Worm (Caenorhabditis elegans): ENCODE data around the gene ZK1307.9.
A peak's percentile ranks its signal among the peaks of the same experiment; 100 is the strongest.

ZK1307.9 gene

ce11 chrII:9646928-9647838, 2.1 kb upstream of the ZK1307.9 start, which contains the start of gene sqv-8:
Gene sqv-8 (plus strand): TSS chrII:9646978.
- TF ChIP-seq jun-1 (tag; optimal IDR thresholded peaks at IDR 0.05), result no peak
- TF ChIP-seq nhr-71 (tag; optimal IDR thresholded peaks at IDR 0.05), result peak; percentile 40
- no peak for TF ChIP-seq elt-2 (tag; optimal IDR thresholded peaks at IDR 0.05)
- TF ChIP-seq mep-1 (tag; optimal IDR thresholded peaks at IDR 0.05), result peak; percentile 7
- TF ChIP-seq efl-1 (optimal IDR thresholded peaks at IDR 0.05), result peak in 1 of 2 experiments; percentile 21
- TF ChIP-seq efl-1 (GFP tag; optimal IDR thresholded peaks at IDR 0.05 in 1 of 2), result peak; percentile 7 to 70
- TF ChIP-seq nhr-47 (tag; optimal IDR thresholded peaks at IDR 0.05), result peak; percentile 17
- no peak for TF ChIP-seq zip-4 (GFP tag; optimal IDR thresholded peaks at IDR 0.05)
- TF ChIP-seq mdl-1 (tag; optimal IDR thresholded peaks at IDR 0.05), result peak in 1 of 2 experiments; percentile 37
- peak; percentile 20 for TF ChIP-seq blmp-1 (tag; optimal IDR thresholded peaks at IDR 0.05)
- no peak for TF ChIP-seq swsn-7 (tag; optimal IDR thresholded peaks at IDR 0.05)
- TF ChIP-seq lin-14 (GFP tag; optimal IDR thresholded peaks at IDR 0.05), result peak; percentile 62
- TF ChIP-seq fkh-10 (GFP tag; optimal IDR thresholded peaks at IDR 0.05), result no peak
- TF ChIP-seq xbp-1 (tag; optimal IDR thresholded peaks at IDR 0.05), result peak; percentile 24
- no peak for TF ChIP-seq sptf-1 (tag; optimal IDR thresholded peaks at IDR 0.05)
- TF ChIP-seq dpl-1 (GFP tag; optimal IDR thresholded peaks at IDR 0.05), result peak in 1 of 3 experiments; percentile 25
- peak; percentile 51 for TF ChIP-seq snu-23 (GFP tag; optimal IDR thresholded peaks at IDR 0.05)
- TF ChIP-seq C34B4.2 (tag; optimal IDR thresholded peaks at IDR 0.05), result no peak
- TF ChIP-seq nhr-85 (tag), result peak; percentile 65
- peak in 1 of 2 experiments; percentile 14 for TF ChIP-seq lin-35 (GFP tag; optimal IDR thresholded peaks at IDR 0.05)
- peak; percentile 5 for TF ChIP-seq rnt-1 (tag; optimal IDR thresholded peaks at IDR 0.05)
- TF ChIP-seq nhr-20 (tag; optimal IDR thresholded peaks at IDR 0.05), result peak; percentile 39
- TF ChIP-seq ceh-88 (GFP tag; IDR thresholded peaks at IDR 0.05), result no peak
- TF ChIP-seq skn-1 (tag; optimal IDR thresholded peaks at IDR 0.05), result peak; percentile 33
- TF ChIP-seq ztf-4 (tag; optimal IDR thresholded peaks at IDR 0.05), result no peak
- TF ChIP-seq ceh-82 (tag; optimal IDR thresholded peaks at IDR 0.05), result peak in 1 of 3 experiments; percentile 6
- peak in 1 of 2 experiments; percentile 11 for TF ChIP-seq lsy-2 (tag; optimal IDR thresholded peaks at IDR 0.05)
- no peak for TF ChIP-seq isw-1 (GFP tag; IDR thresholded peaks at IDR 0.05)

- no peak for TF ChIP-seq C34B4.2 (tag; optimal IDR thresholded peaks at IDR 0.05)
- TF ChIP-seq ceh-63 (GFP tag; optimal IDR thresholded peaks at IDR 0.05), result no peak
- TF ChIP-seq vab-15 (tag; optimal IDR thresholded peaks at IDR 0.05), result no peak
- TF ChIP-seq ztf-11 (tag; optimal IDR thresholded peaks at IDR 0.05), result no peak
- no peak for TF ChIP-seq dsc-1 (tag; optimal IDR thresholded peaks at IDR 0.05)
- no peak for TF ChIP-seq nhr-90 (tag; optimal IDR thresholded peaks at IDR 0.05; ENCODE audit: poor library complexity)
- TF ChIP-seq tbx-2 (tag; optimal IDR thresholded peaks at IDR 0.05), result no peak
- no peak for TF ChIP-seq tlp-1 (tag; optimal IDR thresholded peaks at IDR 0.05)
- TF ChIP-seq ets-5 (GFP tag; IDR thresholded peaks at IDR 0.05), result no peak
- no peak for TF ChIP-seq nhr-76 (tag; optimal IDR thresholded peaks at IDR 0.05)
- no peak for TF ChIP-seq snpc-4 (tag; optimal IDR thresholded peaks at IDR 0.05)
- TF ChIP-seq nhr-11 (tag; optimal IDR thresholded peaks at IDR 0.05), result no peak
- TF ChIP-seq lin-14 (GFP tag; optimal IDR thresholded peaks at IDR 0.05), result no peak
- TF ChIP-seq mep-1 (tag; optimal IDR thresholded peaks at IDR 0.05), result no peak
Measured at ce11 chrII:9651700-9652099, 2.4 kb downstream of the ZK1307.9 start, which contains the start of gene ZK1307.4. Gene ZK1307.4 (minus strand): TSS chrII:9651800.

DNA sequence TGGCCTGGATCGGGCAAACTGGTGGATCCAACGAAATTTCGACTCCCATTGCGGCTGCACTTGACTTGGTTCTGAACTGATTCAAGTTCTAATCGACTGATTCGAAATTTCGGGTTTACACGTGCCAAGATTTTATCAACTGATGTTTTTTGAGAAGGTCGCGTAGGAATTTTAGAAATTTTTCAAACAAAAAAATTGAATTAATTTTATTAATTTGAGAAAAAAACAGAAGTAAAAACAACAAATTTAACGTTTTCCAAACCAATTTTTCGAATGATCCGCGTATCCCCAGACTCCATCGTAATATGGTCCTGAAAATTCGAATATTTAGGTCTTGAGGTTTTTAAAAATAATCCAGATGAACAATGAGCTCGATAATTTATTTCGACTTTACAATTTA, 3.6 kb downstream of the ZK1307.9 start, which contains the start of gene ZK1307.3:
Gene ZK1307.3, minus strand, starts transcription at position 101 of the 400 bp plus-strand sequence.
- TF ChIP-seq lin-13 (GFP tag; optimal IDR thresholded peaks at IDR 0.05) (no peak), pqm-1 (tag; optimal IDR thresholded peaks at IDR 0.05) (no peak), ama-1 (optimal IDR thresholded peaks at IDR 0.05) (no peak), Y116A8C.19 (tag; optimal IDR thresholded peaks at IDR 0.05; ENCODE audit: borderline replicate concordance) (no peak), aly-2 (tag; optimal IDR thresholded peaks at IDR 0.05) (no peak), fos-1 (tag; optimal IDR thresholded peaks at IDR 0.05) (no peak), nhr-47 (tag; optimal IDR thresholded peaks at IDR 0.05) (no peak), hlh-17 (GFP tag; optimal IDR thresholded peaks at IDR 0.05; ENCODE audit: borderline replicate concordance) (no peak), hlh-4 (tag; optimal IDR thresholded peaks at IDR 0.05) (no peak), isw-1 (GFP tag; IDR thresholded peaks at IDR 0.05) (no peak), mdl-1 (tag; optimal IDR thresholded peaks at IDR 0.05) (no peak), snpc-4 (tag; optimal IDR thresholded peaks at IDR 0.05) (no peak), unc-130 (tag; optimal IDR thresholded peaks at IDR 0.05) (no peak)

All from whole organism, L1 larva.